Worm (Caenorhabditis elegans): ENCODE results near the gene lcmt-1.

lcmt-1 gene

DNA sequence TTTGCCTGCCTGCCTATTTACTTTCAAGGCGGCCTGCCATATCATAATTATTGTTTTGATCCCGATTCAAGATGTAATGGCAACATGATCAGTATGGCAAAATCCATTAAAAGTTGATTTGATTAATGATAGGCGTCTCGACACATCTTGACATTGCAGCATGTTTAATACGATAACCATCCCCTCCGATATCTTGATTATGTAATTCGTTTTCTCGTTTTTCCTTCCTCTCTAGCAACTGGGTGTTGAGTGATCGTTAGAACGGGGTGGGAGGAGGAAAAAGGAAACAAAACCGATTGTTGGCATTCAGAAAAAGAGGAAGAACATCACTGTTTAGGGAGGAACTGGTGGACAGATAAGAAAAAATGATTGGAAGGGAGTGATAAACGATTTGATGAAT lies 48.7 kb downstream of the lcmt-1 start:
- no peak for TF ChIP-seq zip-2 (tag; optimal IDR thresholded peaks at IDR 0.05)
- TF ChIP-seq zag-1 (tag; optimal IDR thresholded peaks at IDR 0.05), result no peak
- peak; percentile 38 for TF ChIP-seq aha-1 (tag)

DNA sequence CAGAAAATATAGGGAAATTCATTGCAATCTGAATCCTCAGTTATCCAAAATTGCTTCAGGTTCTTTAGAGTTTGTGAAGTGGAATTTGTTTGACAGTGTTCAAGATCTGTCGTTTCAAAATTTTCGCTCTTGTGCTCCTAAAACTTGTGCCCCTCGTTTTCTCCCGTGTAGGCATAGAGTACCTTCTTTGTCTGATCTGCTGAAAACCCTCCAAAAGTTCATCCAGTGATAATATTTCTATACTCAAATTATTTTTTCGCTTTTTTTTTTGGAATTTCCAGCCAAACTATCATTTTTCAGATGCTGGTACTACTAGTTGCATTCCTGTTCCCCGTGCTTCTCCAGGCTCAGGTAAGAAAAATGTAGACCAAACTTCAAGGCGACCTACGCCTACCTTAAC lies 51.2 kb downstream of the lcmt-1 start, which contains the start of gene R07E5.4:
R07E5.4 (plus strand) TSS at position 301 of the 400 bp plus-strand sequence.
- TF ChIP-seq duxl-1 (tag; optimal IDR thresholded peaks at IDR 0.05; ENCODE audit: poor library complexity) (no peak), zip-2 (tag; optimal IDR thresholded peaks at IDR 0.05) (no peak), php-3 (GFP tag; IDR thresholded peaks at IDR 0.05) (no peak), nhr-6 (tag; optimal IDR thresholded peaks at IDR 0.05) (no peak), set-16 (GFP tag; IDR thresholded peaks at IDR 0.05) (no peak), nhr-11 (tag; optimal IDR thresholded peaks at IDR 0.05) (no peak), nhr-102 (tag; optimal IDR thresholded peaks at IDR 0.05) (no peak), mdt-29 (GFP tag; IDR thresholded peaks at IDR 0.05) (no peak), pqm-1 (tag; optimal IDR thresholded peaks at IDR 0.05) (no peak), unc-130 (GFP tag; optimal IDR thresholded peaks at IDR 0.05) (no peak), vab-7 (GFP tag; IDR thresholded peaks at IDR 0.05) (no peak), snpc-1.2 (GFP tag; IDR thresholded peaks at IDR 0.05) (no peak), nhr-10 (tag; optimal IDR thresholded peaks at IDR 0.05) (no peak), D1046.2 (GFP tag; IDR thresholded peaks at IDR 0.05) (no peak), hif-1 (tag; optimal IDR thresholded peaks at IDR 0.05) (no peak)

All from whole organism, L4 larva.